Fruit fly (Drosophila melanogaster): ENCODE results near the gene msl-2.

The msl-2 gene

DNA sequence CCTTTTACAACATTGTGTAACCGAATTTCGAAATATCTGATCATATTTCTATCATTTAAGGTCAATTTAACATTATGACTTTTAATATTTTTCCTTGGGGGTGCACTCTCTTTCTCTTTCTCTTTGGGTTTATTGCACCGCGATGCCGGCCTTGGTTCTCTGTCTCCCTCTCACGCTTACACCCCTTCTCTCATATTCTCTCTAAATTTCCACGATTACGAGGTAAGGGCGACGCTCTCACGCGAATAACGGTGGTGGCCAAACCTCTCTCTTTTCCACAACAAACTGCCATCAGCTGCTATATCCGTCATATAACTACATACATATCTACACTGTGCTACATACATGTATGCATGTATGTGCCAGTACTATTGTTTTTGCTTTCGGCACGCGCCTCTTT, 40.0 kb downstream of the msl-2 start:
- TF ChIP-seq Clk (GFP tag; optimal IDR thresholded peaks at IDR 0.05) (no peak), CG33017 (tag; optimal IDR thresholded peaks at IDR 0.05) (no peak), CG12768 (GFP tag; optimal IDR thresholded peaks at IDR 0.05) (no peak), CG7045 (GFP tag; optimal IDR thresholded peaks at IDR 0.05) (no peak), CG7101 (tag; optimal IDR thresholded peaks at IDR 0.05) (no peak), tj (GFP tag; optimal IDR thresholded peaks at IDR 0.05) (no peak), toe (GFP tag; optimal IDR thresholded peaks at IDR 0.05) (no peak), cnc (optimal IDR thresholded peaks at IDR 0.05) (no peak), ovo (GFP tag; optimal IDR thresholded peaks at IDR 0.05) (no peak)

DNA sequence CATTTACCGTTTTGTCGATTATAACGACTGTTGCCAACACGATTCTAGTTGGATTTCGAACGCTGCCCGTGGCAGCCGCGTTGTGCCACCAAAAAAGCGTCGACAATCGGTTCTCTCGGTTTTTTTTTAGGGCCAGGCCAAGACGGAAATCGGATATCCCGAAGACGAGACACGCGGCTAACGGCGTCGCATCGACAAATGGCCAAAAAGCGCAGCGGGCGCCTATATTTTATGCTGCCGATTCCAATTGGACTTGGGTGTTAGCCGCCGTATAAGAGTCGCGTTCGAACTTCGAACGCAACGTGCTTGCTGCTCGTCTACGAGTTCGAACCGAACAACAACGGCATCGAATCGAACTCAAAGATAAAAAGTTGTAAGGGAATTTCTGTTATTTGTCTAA, 43.2 kb downstream of the msl-2 start:
- TF ChIP-seq CG12768 (GFP tag; optimal IDR thresholded peaks at IDR 0.05), result no peak
- TF ChIP-seq kay (GFP tag; ENCODE audit: borderline replicate concordance), result peak; percentile 7
- TF ChIP-seq CG5204 (GFP tag; optimal IDR thresholded peaks at IDR 0.05), result no peak
- TF ChIP-seq Crg-1 (GFP tag; optimal IDR thresholded peaks at IDR 0.05), result no peak
- TF ChIP-seq pad (GFP tag; optimal IDR thresholded peaks at IDR 0.05), result no peak
- TF ChIP-seq cnc (optimal IDR thresholded peaks at IDR 0.05), result no peak
- TF ChIP-seq Hr96 (GFP tag; optimal IDR thresholded peaks at IDR 0.05), result no peak

DNA sequence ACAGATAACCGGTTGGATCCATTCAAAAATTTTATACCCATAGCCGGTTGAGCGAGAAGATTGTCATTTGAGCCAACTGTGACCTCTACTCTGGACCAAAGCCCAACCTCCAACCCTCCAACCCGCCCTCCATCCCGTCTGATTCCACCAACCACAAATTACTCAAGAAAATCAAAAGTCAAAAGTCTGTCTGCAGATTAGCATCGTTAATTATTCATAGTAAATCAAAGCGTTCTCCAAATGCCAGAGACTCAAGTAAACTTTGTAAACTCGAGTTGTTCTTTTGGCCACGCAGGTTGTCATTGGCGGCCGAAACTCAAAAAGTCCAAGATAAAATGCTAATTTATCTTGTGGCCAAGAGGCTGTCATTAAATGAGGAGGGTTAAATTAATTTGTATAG, 48.3 kb downstream of the msl-2 start:
- TF ChIP-seq cic (GFP tag; optimal IDR thresholded peaks at IDR 0.05) (no peak), CG12768 (GFP tag; optimal IDR thresholded peaks at IDR 0.05) (no peak), toe (GFP tag; optimal IDR thresholded peaks at IDR 0.05) (no peak)

DNA sequence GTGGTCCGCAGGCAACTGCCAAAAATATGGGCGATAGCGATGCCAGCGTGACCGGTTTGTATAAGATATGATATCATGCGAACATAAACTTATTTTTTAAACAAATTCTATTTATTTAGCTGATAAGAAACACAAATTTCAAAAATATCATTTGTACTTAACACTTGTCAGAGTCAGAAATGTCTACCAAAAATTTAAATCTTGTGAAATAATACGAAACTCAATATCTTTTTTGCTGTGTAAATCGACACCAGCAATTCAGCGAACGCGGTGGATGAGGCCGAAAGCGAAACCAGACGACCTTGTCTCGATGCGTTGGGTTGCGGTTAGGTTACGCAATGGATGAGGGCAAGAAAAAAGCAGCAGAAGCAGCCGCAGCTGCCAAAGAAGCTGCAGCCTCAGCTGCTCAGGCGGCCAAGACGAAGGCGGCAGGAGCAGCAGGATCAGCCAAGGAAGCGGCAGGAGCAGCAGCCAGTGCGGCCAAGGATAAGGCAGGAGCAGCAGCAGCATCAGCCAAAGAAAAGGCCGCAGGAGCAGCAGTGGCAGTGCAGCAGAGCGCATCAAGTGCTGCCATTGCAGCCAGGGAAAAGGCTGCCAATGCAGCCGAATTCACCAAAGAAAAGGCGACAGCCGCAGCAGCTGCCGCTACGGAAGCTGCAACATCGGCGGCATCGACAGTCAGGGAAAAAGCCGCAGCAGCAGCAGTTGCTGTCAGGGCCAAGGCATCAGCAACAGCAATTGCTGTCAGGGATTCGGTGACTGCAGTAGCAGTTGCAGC, 49.2 kb downstream of the msl-2 start, which contains the start of gene CG31952:
Gene CG31952 (plus strand): TSS at position 167 of the 778 bp plus-strand sequence.
- TF ChIP-seq tj (GFP tag; optimal IDR thresholded peaks at IDR 0.05) (no peak), CG7101 (tag; optimal IDR thresholded peaks at IDR 0.05) (no peak), CG11617 (GFP tag; optimal IDR thresholded peaks at IDR 0.05) (no peak), bab1 (GFP tag; optimal IDR thresholded peaks at IDR 0.05) (no peak), Clk (GFP tag; optimal IDR thresholded peaks at IDR 0.05) (no peak), Mnt (GFP tag; optimal IDR thresholded peaks at IDR 0.05) (no peak), kay (GFP tag; ENCODE audit: borderline replicate concordance) (no peak), Hr96 (GFP tag; optimal IDR thresholded peaks at IDR 0.05) (no peak)

Data from whole organism, adult.